Fruit fly (Drosophila melanogaster) Kc167 (cell line): ENCODE measurements around the gene CG13623.

Experiments
- Myc ChIP-seq: fragments of >200 bp; optimal IDR thresholded peaks from 2 replicates; lab custom pipeline; 2017; ENCODE audit warnings: missing external identifiers
- Sin3A ChIP-seq: fragments of >200 bp; optimal IDR thresholded peaks from 2 replicates; lab custom pipeline; 2018; ENCODE audit warnings: missing external identifiers
- h ChIP-seq: fragments of >200 bp; optimal IDR thresholded peaks from 3 replicates; lab custom pipeline; 2018; ENCODE audit warnings: missing external identifiers
- insv ChIP-seq: fragments of >200 bp; optimal IDR thresholded peaks from 3 replicates; lab custom pipeline; 2018; ENCODE audit warnings: missing external identifiers
- psq ChIP-seq: fragments of >200 bp; optimal IDR thresholded peaks from 2 replicates; lab custom pipeline; 2017; ENCODE audit warnings: missing external identifiers
- ttk ChIP-seq: sonication (Bioruptor generic); optimal IDR thresholded peaks from 2 replicates; lab custom pipeline; 2017; ENCODE audit warnings: missing external identifiers

CG13623 gene

dm6 chr3R:24518150-24518580 lies 12.2 kb downstream of the CG13623 start, which contains the start of gene Pp1alpha-96A:
Gene Pp1alpha-96A, plus strand, starts transcription at chr3R:24518270.
- TF ChIP-seq psq (lab: Kevin White, UChicago) (no peak), Myc (lab: Kevin White, UChicago) (no peak), ttk (lab: Kevin White, UChicago) (no peak), h (lab: Kevin White, UChicago) (no peak), insv (lab: Kevin White, UChicago) (no peak), Sin3A (lab: Kevin White, UChicago) (no peak)

- no peak for TF ChIP-seq Sin3A (lab: Kevin White, UChicago)
Observed at dm6 chr3R:24514652-24515328, 15.6 kb downstream of the CG13623 start, which contains the start of the genes nAChRbeta2 and DZIP1. Gene nAChRbeta2, minus strand, starts transcription at chr3R:24515106. Gene DZIP1, plus strand, starts transcription at chr3R:24515278.

dm6 chr3R:24503627-24504026 lies 26.7 kb downstream of the CG13623 start:
- no peak for TF ChIP-seq ttk (lab: Kevin White, UChicago)
- TF ChIP-seq h (lab: Kevin White, UChicago): no peak
- TF ChIP-seq insv (lab: Kevin White, UChicago): no peak
- no peak for TF ChIP-seq Sin3A (lab: Kevin White, UChicago)
- no peak for TF ChIP-seq Myc (lab: Kevin White, UChicago)
- TF ChIP-seq psq (lab: Kevin White, UChicago): no peak

- no peak for TF ChIP-seq h (lab: Kevin White, UChicago)
- TF ChIP-seq ttk (lab: Kevin White, UChicago): no peak
- TF ChIP-seq psq (lab: Kevin White, UChicago): no peak
- no peak for TF ChIP-seq Sin3A (lab: Kevin White, UChicago)
- no peak for TF ChIP-seq Myc (lab: Kevin White, UChicago)
- TF ChIP-seq insv (lab: Kevin White, UChicago): no peak
Observed at dm6 chr3R:24496084-24496483, 34.3 kb downstream of the CG13623 start.

DNA sequence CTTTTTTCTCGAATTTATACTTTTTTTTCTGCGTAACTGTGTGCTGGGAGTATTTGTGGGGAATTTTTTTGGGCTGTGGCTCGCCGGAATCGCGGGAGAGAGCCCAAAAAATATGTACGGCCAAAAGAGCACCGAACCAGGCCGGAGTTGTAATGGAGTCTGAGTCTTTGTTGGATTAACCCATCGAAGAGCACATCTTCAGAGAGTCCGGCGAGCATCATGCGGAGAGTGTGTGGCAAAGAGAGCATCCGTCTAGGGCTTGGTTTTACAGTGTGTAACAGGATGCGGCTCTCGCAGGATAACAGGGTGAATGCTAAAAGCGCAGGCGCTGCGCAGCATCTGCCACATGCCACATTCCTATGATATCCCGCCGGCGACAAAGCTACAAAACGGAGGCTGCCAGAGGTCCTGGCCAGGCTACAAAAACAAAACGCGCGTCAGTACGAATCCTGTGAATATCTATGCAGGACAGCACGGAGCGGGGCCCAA lies 45.3 kb downstream of the CG13623 start, which contains the start of gene nAChRalpha2:
nAChRalpha2 (plus strand) TSS at position 439 of the 489 bp plus-strand sequence.
- TF ChIP-seq ttk (lab: Kevin White, UChicago) (no peak), Myc (lab: Kevin White, UChicago) (no peak), Sin3A (lab: Kevin White, UChicago) (no peak), h (lab: Kevin White, UChicago) (no peak), insv (lab: Kevin White, UChicago) (no peak), psq (lab: Kevin White, UChicago) (no peak)

- no peak for TF ChIP-seq Myc (lab: Kevin White, UChicago)
- no peak for TF ChIP-seq ttk (lab: Kevin White, UChicago)
- no peak for TF ChIP-seq Sin3A (lab: Kevin White, UChicago)
- TF ChIP-seq psq (lab: Kevin White, UChicago): no peak
- no peak for TF ChIP-seq insv (lab: Kevin White, UChicago)
- TF ChIP-seq h (lab: Kevin White, UChicago): no peak
Observed at dm6 chr3R:24481040-24481439, 49.3 kb downstream of the CG13623 start.
